Fruit fly (Drosophila melanogaster): ENCODE results near the gene CG6885.

Gene CG6885

dm6 chr3L:18768788-18769707 is 24.8 kb downstream of the CG6885 start (continued):
- TF ChIP-seq CG9139 (GFP tag; optimal IDR thresholded peaks at IDR 0.05) (no peak), eg (GFP tag; IDR thresholded peaks at IDR 0.05) (peak; percentile 65), vri (GFP tag; optimal IDR thresholded peaks at IDR 0.05) (no peak), CG6792 (GFP tag; optimal IDR thresholded peaks at IDR 0.05) (peak; percentile 25), Sox14 (GFP tag; optimal IDR thresholded peaks at IDR 0.05) (peak; percentile 2), CG10631 (GFP tag; optimal IDR thresholded peaks at IDR 0.05) (no peak), Eip93F (GFP tag; optimal IDR thresholded peaks at IDR 0.05) (no peak), fd85E (GFP tag; optimal IDR thresholded peaks at IDR 0.05) (no peak), achi (GFP tag; optimal IDR thresholded peaks at IDR 0.05) (peak; percentile 45), Eip78C (GFP tag) (peak; percentile 85), Hr38 (GFP tag; optimal IDR thresholded peaks at IDR 0.05) (no peak)

dm6 chr3L:18769782-18770181 is 25.5 kb downstream of the CG6885 start:
- TF ChIP-seq Ets21C (GFP tag; optimal IDR thresholded peaks at IDR 0.05) (no peak), Lpt (GFP tag; optimal IDR thresholded peaks at IDR 0.05) (no peak), CG15336 (GFP tag; IDR thresholded peaks at IDR 0.05) (no peak), CG8119 (GFP tag; IDR thresholded peaks at IDR 0.05) (no peak), fd85E (GFP tag; optimal IDR thresholded peaks at IDR 0.05) (no peak), Ets96B (tag; optimal IDR thresholded peaks at IDR 0.05) (no peak), Smox (GFP tag; optimal IDR thresholded peaks at IDR 0.05) (no peak), CG7368 (GFP tag; optimal IDR thresholded peaks at IDR 0.05) (no peak), fkh (GFP tag; optimal IDR thresholded peaks at IDR 0.05) (no peak), Eip93F (GFP tag; optimal IDR thresholded peaks at IDR 0.05) (no peak), CG3919 (GFP tag; optimal IDR thresholded peaks at IDR 0.05) (no peak)

dm6 chr3L:18771095-18772013 is 27.1 kb downstream of the CG6885 start:
- TF ChIP-seq CG7368 (GFP tag; optimal IDR thresholded peaks at IDR 0.05) (peak; percentile 40), ss (GFP tag; optimal IDR thresholded peaks at IDR 0.05) (peak; percentile 60 to 71), CG6792 (GFP tag; optimal IDR thresholded peaks at IDR 0.05) (peak; percentile 22), Hr4 (GFP tag; optimal IDR thresholded peaks at IDR 0.05) (peak; percentile 33), spab (GFP tag; optimal IDR thresholded peaks at IDR 0.05) (peak; percentile 44), Blimp-1 (GFP tag; optimal IDR thresholded peaks at IDR 0.05) (peak; percentile 99), CG34406 (GFP tag; optimal IDR thresholded peaks at IDR 0.05) (peak; percentile 65), CG6163 (GFP tag; IDR thresholded peaks at IDR 0.05) (peak; percentile 82; the same call in 2 of the 3 replicates), CG15336 (GFP tag; IDR thresholded peaks at IDR 0.05) (peak; percentile 85), CG11294 (GFP tag; IDR thresholded peaks at IDR 0.05) (peak; percentile 33; the same call in 1 of the 2 replicates), CG6276 (GFP tag; optimal IDR thresholded peaks at IDR 0.05) (peak; percentile 80), CG6854 (GFP tag; optimal IDR thresholded peaks at IDR 0.05) (peak; percentile 66), lz (GFP tag; optimal IDR thresholded peaks at IDR 0.05) (peak; percentile 2), CG8119 (GFP tag; IDR thresholded peaks at IDR 0.05) (peak; percentile 85), fkh (GFP tag; optimal IDR thresholded peaks at IDR 0.05) (peak; percentile 84), dac (GFP tag; optimal IDR thresholded peaks at IDR 0.05) (peak; percentile 33), Smox (GFP tag; optimal IDR thresholded peaks at IDR 0.05) (peak; percentile 20), svp (GFP tag) (peak; percentile 83), Sox15 (GFP tag; optimal IDR thresholded peaks at IDR 0.05) (no peak), CG4318 (GFP tag; optimal IDR thresholded peaks at IDR 0.05) (no peak), CG16779 (tag; optimal IDR thresholded peaks at IDR 0.05) (peak; percentile 63), CG10631 (GFP tag; optimal IDR thresholded peaks at IDR 0.05) (peak; percentile 0), pdm3 (GFP tag; optimal IDR thresholded peaks at IDR 0.05) (peak; percentile 60), cyc (GFP tag; optimal IDR thresholded peaks at IDR 0.05) (peak; percentile 5), topi (GFP tag; optimal IDR thresholded peaks at IDR 0.05) (peak; percentile 47), fd59A (GFP tag; optimal IDR thresholded peaks at IDR 0.05) (no peak), CG11902 (GFP tag; optimal IDR thresholded peaks at IDR 0.05) (no peak), CG8632 (GFP tag; optimal IDR thresholded peaks at IDR 0.05) (peak; percentile 60), CG1621 (tag; optimal IDR thresholded peaks at IDR 0.05) (no peak), CG3032 (tag; optimal IDR thresholded peaks at IDR 0.05) (peak; percentile 2), Eip93F (GFP tag; optimal IDR thresholded peaks at IDR 0.05) (no peak), CG32006 (GFP tag; optimal IDR thresholded peaks at IDR 0.05) (peak; percentile 42)

Measured in whole organism, prepupa.